Fruit fly (Drosophila melanogaster) whole organism, prepupa: Measurements from ENCODE around the gene CG31019.

Experiments used
- Eip93F ChIP-seq: fragments of 200-800 bp; sonication (Bioruptor generic); optimal IDR thresholded peaks from 2 replicates; lab custom pipeline; 2016; ENCODE audit warnings: missing biosample characterization, mild to moderate bottlenecking, missing genetic modification characterization
- Sox15 ChIP-seq: fragments of 200-800 bp; sonication (Bioruptor generic); optimal IDR thresholded peaks from 3 replicates; lab custom pipeline; 2016; ENCODE audit warnings: missing biosample characterization, missing genetic modification characterization
- dac ChIP-seq: fragments of 200-800 bp; sonication (Bioruptor generic); optimal IDR thresholded peaks from 2 replicates; lab custom pipeline; 2017; ENCODE audit warnings: missing biosample characterization, mild to moderate bottlenecking, missing genetic modification characterization
- salr ChIP-seq, 2 experiments: fragments of 200-800 bp; sonication (Bioruptor generic); optimal IDR thresholded peaks; 3 replicates each; lab custom pipeline; 2016 to 2018; ENCODE audit warnings: missing biosample characterization in 2 of 2, missing genetic modification characterization in 2 of 2, mild to moderate bottlenecking in 1 of 2

DNA sequence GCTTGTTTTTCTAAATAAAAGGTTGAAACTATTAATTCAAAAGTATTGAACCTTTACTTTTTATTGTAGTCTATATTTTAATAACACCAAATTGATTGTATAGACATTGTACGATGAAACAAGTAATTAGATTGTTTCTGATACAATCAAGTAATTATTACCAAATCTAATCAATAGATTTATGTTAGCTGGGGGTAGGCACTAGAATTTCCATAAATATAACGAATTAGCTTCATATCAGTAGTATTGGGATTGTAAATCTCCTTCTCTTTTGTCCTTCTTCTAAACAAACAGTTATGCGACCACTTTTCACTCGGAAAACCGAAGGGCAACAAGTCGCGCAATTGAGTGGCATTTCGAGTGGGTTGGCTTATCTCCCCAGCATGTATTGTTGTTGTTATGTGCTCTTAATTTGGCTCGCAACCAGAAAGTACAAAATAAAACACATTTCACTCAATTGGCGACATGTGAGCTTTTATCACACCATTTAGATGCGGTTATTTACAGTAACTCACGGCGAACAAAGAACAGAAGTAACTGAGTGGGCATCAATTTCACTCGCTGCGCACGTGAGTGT, 2.7 kb downstream of the CG31019 start:
- TF ChIP-seq dac (GFP tag; lab: Kevin White, UChicago): no peak
- TF ChIP-seq salr (GFP tag; optimal IDR thresholded peaks at IDR 0.05; lab: Kevin White, UChicago): no peak
- TF ChIP-seq Eip93F: no peak
- TF ChIP-seq Sox15: no peak
